Fruit fly (Drosophila melanogaster) whole organism: ENCODE data around the gene CG2938.
"Not testable (repeated sequence)": the region's sequence is repeated elsewhere in the genome, so short reads cannot be mapped to it uniquely, and the experiment has no call there.

Experiments
- CG8478 ChIP-seq: fragments of >200 bp; optimal IDR thresholded peaks from 2 replicates; lab custom pipeline; 2018; ENCODE audit warnings: inconsistent platforms
- Dll ChIP-seq: fragments of >200 bp; optimal IDR thresholded peaks from 2 replicates; lab custom pipeline; 2017
- EcR ChIP-seq, 2 experiments: fragments of >200 bp; optimal IDR thresholded peaks; 2 replicates each; lab custom pipeline; 2017; ENCODE audit warnings: missing biosample characterization in 2 of 2, missing genetic modification characterization in 2 of 2, missing genetic modification reagents in 2 of 2
- pan ChIP-seq: fragments of >200 bp; optimal IDR thresholded peaks from 2 replicates; lab custom pipeline; 2017
- psq ChIP-seq: fragments of >200 bp; optimal IDR thresholded peaks from 2 replicates; lab custom pipeline; 2017
- usp ChIP-seq: fragments of >200 bp; optimal IDR thresholded peaks from 2 replicates; lab custom pipeline; 2017; ENCODE audit warnings: missing biosample characterization, missing genetic modification characterization, mixed read lengths

CG2938 gene

dm6 chrX:3936174-3936573, at the start of gene CG2938, which contains the start of gene Glos:
TSS of gene CG2938 (minus strand) at chrX:3936469.
TSS of gene Glos (plus strand) at chrX:3936517.
- TF ChIP-seq usp (GFP tag; lab: Kevin White, UChicago) (no peak), pan (lab: Kevin White, UChicago) (no peak), EcR (GFP tag; optimal IDR thresholded peaks at IDR 0.05; lab: Kevin White, UChicago) (no peak), Dll (lab: Kevin White, UChicago) (no peak), CG8478 (lab: Kevin White, UChicago) (no peak), psq (lab: Kevin White, UChicago) (no peak)

dm6 chrX:3971250-3971649, 35.0 kb upstream of the CG2938 start, which contains the start of gene CG6414:
TSS of gene CG6414 (minus strand) at chrX:3971350.
- no peak for TF ChIP-seq pan (lab: Kevin White, UChicago)
- no peak for TF ChIP-seq Dll (lab: Kevin White, UChicago)
- no peak for TF ChIP-seq usp (GFP tag; lab: Kevin White, UChicago)
- TF ChIP-seq CG8478 (lab: Kevin White, UChicago), result no peak
- TF ChIP-seq psq (lab: Kevin White, UChicago), result no peak
- no peak for TF ChIP-seq EcR (GFP tag; optimal IDR thresholded peaks at IDR 0.05; lab: Kevin White, UChicago)

- no peak for TF ChIP-seq psq (lab: Kevin White, UChicago)
- TF ChIP-seq usp (GFP tag; lab: Kevin White, UChicago), result no peak
- no peak for TF ChIP-seq Dll (lab: Kevin White, UChicago)
- no peak for TF ChIP-seq pan (lab: Kevin White, UChicago)
- no peak for TF ChIP-seq EcR (GFP tag; optimal IDR thresholded peaks at IDR 0.05; lab: Kevin White, UChicago)
- no peak for TF ChIP-seq CG8478 (lab: Kevin White, UChicago)
These were observed 32.2 kb upstream of the CG2938 start, which contains the start of gene CG6428 for dm6 chrX:3968346-3969044. TSS of gene CG6428 (minus strand) at chrX:3968655.

- TF ChIP-seq EcR (GFP tag; optimal IDR thresholded peaks at IDR 0.05; lab: Kevin White, UChicago) (no peak), Dll (lab: Kevin White, UChicago) (no peak), usp (GFP tag; lab: Kevin White, UChicago) (no peak), pan (lab: Kevin White, UChicago) (no peak), CG8478 (lab: Kevin White, UChicago) (no peak), psq (lab: Kevin White, UChicago) (no peak)
These were observed 31.3 kb upstream of the CG2938 start for dm6 chrX:3967613-3968012.

dm6 chrX:3964965-3965420, 28.7 kb upstream of the CG2938 start, which contains the start of gene lva:
TSS of gene lva (minus strand) at chrX:3965327.
- TF ChIP-seq EcR (GFP tag; optimal IDR thresholded peaks at IDR 0.05; lab: Kevin White, UChicago), result no peak
- no peak for TF ChIP-seq Dll (lab: Kevin White, UChicago)
- TF ChIP-seq psq (lab: Kevin White, UChicago), result no peak
- TF ChIP-seq CG8478 (lab: Kevin White, UChicago), result no peak

dm6 chrX:3950199-3950645, 14.0 kb upstream of the CG2938 start:
- no peak for TF ChIP-seq psq (lab: Kevin White, UChicago)

- TF ChIP-seq pan (lab: Kevin White, UChicago) (no peak), EcR (GFP tag; optimal IDR thresholded peaks at IDR 0.05; lab: Kevin White, UChicago) (no peak), CG8478 (lab: Kevin White, UChicago) (no peak), psq (lab: Kevin White, UChicago) (no peak), Dll (lab: Kevin White, UChicago) (no peak), usp (GFP tag; lab: Kevin White, UChicago) (no peak)
These were observed 13.3 kb upstream of the CG2938 start for dm6 chrX:3949409-3950178.

- no peak for TF ChIP-seq Dll (lab: Kevin White, UChicago)
- TF ChIP-seq EcR (GFP tag; optimal IDR thresholded peaks at IDR 0.05; lab: Kevin White, UChicago), result no peak
- no peak for TF ChIP-seq psq (lab: Kevin White, UChicago)
- TF ChIP-seq pan (lab: Kevin White, UChicago), result no peak
- TF ChIP-seq CG8478 (lab: Kevin White, UChicago), result no peak
- no peak for TF ChIP-seq usp (GFP tag; lab: Kevin White, UChicago)
These were observed 12.6 kb upstream of the CG2938 start, which contains the start of gene Vap33 for dm6 chrX:3948889-3949288. TSS of gene Vap33 (plus strand) at chrX:3948975.

dm6 chrX:3944743-3945142, 8.5 kb upstream of the CG2938 start, which contains the start of gene Gem4c:
TSS of gene Gem4c (plus strand) at chrX:3945043.
- TF ChIP-seq Dll (lab: Kevin White, UChicago); CG8478 (lab: Kevin White, UChicago); usp (GFP tag; lab: Kevin White, UChicago): not testable (repeated sequence)

dm6 chrX:3940547-3940946, 4.3 kb upstream of the CG2938 start, which contains the start of gene Gem4b:
TSS of gene Gem4b (plus strand) at chrX:3940847.
- TF ChIP-seq Dll (lab: Kevin White, UChicago); usp (GFP tag; lab: Kevin White, UChicago); EcR (GFP tag; optimal IDR thresholded peaks at IDR 0.05; lab: Kevin White, UChicago): not testable (repeated sequence)

dm6 chrX:3931669-3932068, 4.6 kb downstream of the CG2938 start:
- TF ChIP-seq EcR (GFP tag; optimal IDR thresholded peaks at IDR 0.05; lab: Kevin White, UChicago) (no peak), usp (GFP tag; lab: Kevin White, UChicago) (no peak), pan (lab: Kevin White, UChicago) (no peak), psq (lab: Kevin White, UChicago) (no peak), Dll (lab: Kevin White, UChicago) (no peak), CG8478 (lab: Kevin White, UChicago) (no peak)
